Fruit fly (Drosophila melanogaster) whole organism, prepupa: ENCODE data around the gene Wbp2.

Experiments used
- Blimp-1 ChIP-seq: fragments of 200-800 bp; sonication (Bioruptor generic); optimal IDR thresholded peaks from 3 replicates; lab custom pipeline; 2017; ENCODE audit warnings: missing biosample characterization, missing genetic modification characterization, mild to moderate bottlenecking, moderate library complexity, missing genetic modification reagents
- CG10631 ChIP-seq: fragments of 200-800 bp; sonication (Bioruptor generic); optimal IDR thresholded peaks from 2 replicates; lab custom pipeline; 2016; ENCODE audit warnings: missing biosample characterization, missing genetic modification characterization
- CG10669 ChIP-seq: fragments of 200-800 bp; sonication (Bioruptor generic); optimal IDR thresholded peaks from 3 replicates; lab custom pipeline; 2018; ENCODE audit warnings: missing biosample characterization, mild to moderate bottlenecking, missing genetic modification characterization, moderate library complexity
- CG11762 ChIP-seq: fragments of 200-800 bp; sonication (Bioruptor generic); optimal IDR thresholded peaks from 3 replicates; lab custom pipeline; 2016; ENCODE audit warnings: missing biosample characterization, missing genetic modification characterization; ENCODE audit not compliant: insufficient read depth
- CG11902 ChIP-seq: fragments of 200-800 bp; sonication (Bioruptor generic); optimal IDR thresholded peaks from 3 replicates; lab custom pipeline; 2016; ENCODE audit warnings: missing biosample characterization, missing genetic modification characterization
- CG15336 ChIP-seq: fragments of 200-800 bp; sonication (Bioruptor generic); IDR thresholded peaks from 2 replicates; pipeline ENCODE4 v1.3.6; 2022; ENCODE audit warnings: missing biosample characterization, missing genetic modification characterization
- CG1621 ChIP-seq: fragments of 200-800 bp; sonication (Bioruptor generic); optimal IDR thresholded peaks from 3 replicates; lab custom pipeline; 2018; ENCODE audit warnings: missing biosample characterization, mild to moderate bottlenecking, missing genetic modification characterization
- CG3032 ChIP-seq: fragments of 200-800 bp; optimal IDR thresholded peaks from 2 replicates; lab custom pipeline; 2019; ENCODE audit warnings: missing biosample characterization, mild to moderate bottlenecking, missing genetic modification characterization, moderate library complexity
- CG31627 ChIP-seq: fragments of 200-800 bp; sonication (Bioruptor generic); optimal IDR thresholded peaks from 3 replicates; lab custom pipeline; 2016; ENCODE audit warnings: missing biosample characterization, missing genetic modification characterization
- CG4318 ChIP-seq: fragments of 200-800 bp; sonication (Bioruptor generic); optimal IDR thresholded peaks from 3 replicates; lab custom pipeline; 2017; ENCODE audit warnings: missing biosample characterization, mild to moderate bottlenecking, missing genetic modification characterization
- CG6163 ChIP-seq: fragments of 200-800 bp; sonication (Bioruptor generic); IDR thresholded peaks from 3 replicates; pipeline ENCODE4 v1.3.6; 2022; ENCODE audit warnings: missing biosample characterization, missing genetic modification characterization
- CG6808 ChIP-seq: fragments of 200-800 bp; sonication (Bioruptor generic); optimal IDR thresholded peaks from 3 replicates; lab custom pipeline; 2017; ENCODE audit warnings: missing biosample characterization, missing genetic modification characterization, mild to moderate bottlenecking, moderate library complexity, missing genetic modification reagents
- CG6854 ChIP-seq: fragments of 200-800 bp; sonication (Bioruptor generic); optimal IDR thresholded peaks from 2 replicates; lab custom pipeline; 2017; ENCODE audit warnings: missing biosample characterization, mild to moderate bottlenecking, missing genetic modification characterization
- CG8119 ChIP-seq: fragments of 200-800 bp; sonication (Bioruptor generic); IDR thresholded peaks from 3 replicates; pipeline ENCODE4 v1.3.6; 2022; ENCODE audit warnings: missing biosample characterization, missing genetic modification characterization
- CG8319 ChIP-seq: fragments of 200-800 bp; sonication (Bioruptor generic); optimal IDR thresholded peaks from 3 replicates; lab custom pipeline; 2016; ENCODE audit warnings: missing biosample characterization, missing genetic modification characterization
- Eip78C ChIP-seq: fragments of 200-800 bp; sonication (Bioruptor generic); peaks from one replicate; lab custom pipeline; 2016; ENCODE audit warnings: missing biosample characterization, missing genetic modification characterization
- Eip93F ChIP-seq: fragments of 200-800 bp; sonication (Bioruptor generic); optimal IDR thresholded peaks from 2 replicates; lab custom pipeline; 2016; ENCODE audit warnings: missing biosample characterization, mild to moderate bottlenecking, missing genetic modification characterization
- Ets21C ChIP-seq: fragments of 200-800 bp; sonication (Bioruptor generic); optimal IDR thresholded peaks from 3 replicates; lab custom pipeline; 2016; ENCODE audit warnings: missing biosample characterization, missing genetic modification characterization
- Gug ChIP-seq: fragments of 200-800 bp; sonication (Bioruptor generic); IDR thresholded peaks from 2 replicates; pipeline ENCODE4 v1.3.6; 2022; ENCODE audit warnings: missing biosample characterization, missing genetic modification characterization
- Hr39 ChIP-seq: fragments of 200-800 bp; sonication (Bioruptor generic); optimal IDR thresholded peaks from 2 replicates; lab custom pipeline; 2016; ENCODE audit warnings: missing biosample characterization, missing genetic modification characterization
- Hr4 ChIP-seq: fragments of 200-800 bp; sonication (Bioruptor generic); optimal IDR thresholded peaks from 3 replicates; lab custom pipeline; 2016; ENCODE audit warnings: missing biosample characterization, missing genetic modification characterization
- Met ChIP-seq: fragments of 200-800 bp; sonication (Bioruptor generic); optimal IDR thresholded peaks from 3 replicates; lab custom pipeline; 2016; ENCODE audit warnings: missing biosample characterization, missing genetic modification characterization
- Smox ChIP-seq: fragments of 200-800 bp; sonication (Bioruptor generic); optimal IDR thresholded peaks from 3 replicates; lab custom pipeline; 2016; ENCODE audit warnings: missing biosample characterization, missing genetic modification characterization
- Sox15 ChIP-seq: fragments of 200-800 bp; sonication (Bioruptor generic); optimal IDR thresholded peaks from 3 replicates; lab custom pipeline; 2016; ENCODE audit warnings: missing biosample characterization, missing genetic modification characterization
- acj6 ChIP-seq: fragments of 200-800 bp; sonication (Bioruptor generic); optimal IDR thresholded peaks from 3 replicates; lab custom pipeline; 2016; ENCODE audit warnings: missing biosample characterization, missing genetic modification characterization
- cyc ChIP-seq: fragments of 200-800 bp; sonication (Bioruptor generic); optimal IDR thresholded peaks from 3 replicates; lab custom pipeline; 2016; ENCODE audit warnings: missing biosample characterization, missing genetic modification characterization
- dac ChIP-seq: fragments of 200-800 bp; sonication (Bioruptor generic); optimal IDR thresholded peaks from 2 replicates; lab custom pipeline; 2017; ENCODE audit warnings: missing biosample characterization, mild to moderate bottlenecking, missing genetic modification characterization
- dsx ChIP-seq: fragments of 200-800 bp; optimal IDR thresholded peaks from 3 replicates; lab custom pipeline; 2019; ENCODE audit warnings: missing biosample characterization, mild to moderate bottlenecking, missing genetic modification characterization, moderate library complexity; ENCODE audit not compliant: poor library complexity, severe bottlenecking
- esn ChIP-seq: fragments of 200-800 bp; sonication (Bioruptor generic); optimal IDR thresholded peaks from 2 replicates; lab custom pipeline; 2016; ENCODE audit warnings: missing biosample characterization, mild to moderate bottlenecking, missing genetic modification characterization, moderate library complexity
- fd85E ChIP-seq: fragments of 200-800 bp; sonication (Bioruptor generic); optimal IDR thresholded peaks from 3 replicates; lab custom pipeline; 2016; ENCODE audit warnings: missing biosample characterization, missing genetic modification characterization
- lz ChIP-seq: fragments of 200-800 bp; sonication (Bioruptor generic); optimal IDR thresholded peaks from 3 replicates; lab custom pipeline; 2016; ENCODE audit warnings: missing biosample characterization, missing genetic modification characterization
- pdm3 ChIP-seq: fragments of 200-800 bp; sonication (Bioruptor generic); optimal IDR thresholded peaks from 3 replicates; lab custom pipeline; 2016; ENCODE audit warnings: missing biosample characterization, missing genetic modification characterization
- salr ChIP-seq, 2 experiments: fragments of 200-800 bp; sonication (Bioruptor generic); optimal IDR thresholded peaks; 3 replicates each; lab custom pipeline; 2016 to 2018; ENCODE audit warnings: missing biosample characterization in 2 of 2, missing genetic modification characterization in 2 of 2, mild to moderate bottlenecking in 1 of 2
- spab ChIP-seq: fragments of 200-800 bp; sonication (Bioruptor generic); optimal IDR thresholded peaks from 2 replicates; lab custom pipeline; 2017; ENCODE audit warnings: missing biosample characterization, mild to moderate bottlenecking, missing genetic modification characterization, missing genetic modification reagents
- ss ChIP-seq, 2 experiments: fragments of 200-800 bp; sonication (Bioruptor generic); optimal IDR thresholded peaks; 2 replicates in 1 of 2; 3 replicates in 1 of 2; lab custom pipeline; 2017 to 2018; ENCODE audit warnings: mild to moderate bottlenecking in 2 of 2, missing biosample characterization in 2 of 2, missing genetic modification characterization in 2 of 2, moderate library complexity in 1 of 2
- vri ChIP-seq: fragments of 200-800 bp; sonication (Bioruptor generic); optimal IDR thresholded peaks from 3 replicates; lab custom pipeline; 2016; ENCODE audit warnings: missing biosample characterization, mild to moderate bottlenecking, missing genetic modification characterization

Gene Wbp2

dm6 chr3L:12806290-12806743 lies 43.6 kb upstream of the Wbp2 start (continued):
- TF ChIP-seq esn, result peak; percentile 60
- peak; percentile 54 for TF ChIP-seq acj6 (GFP tag; lab: Kevin White, UChicago)
- TF ChIP-seq CG6854 (GFP tag; lab: Kevin White, UChicago), result no peak
- peak; percentile 33 for TF ChIP-seq cyc (GFP tag; lab: Kevin White, UChicago)
- TF ChIP-seq CG3032, result peak; percentile 60
- peak; percentile 51 for TF ChIP-seq fd85E (GFP tag; lab: Kevin White, UChicago)
- no peak for TF ChIP-seq spab (GFP tag; lab: Kevin White, UChicago)
- peak; percentile 25 for TF ChIP-seq CG31627 (GFP tag; lab: Kevin White, UChicago)

- TF ChIP-seq acj6 (GFP tag; lab: Kevin White, UChicago) (no peak), pdm3 (GFP tag; lab: Kevin White, UChicago) (no peak), Hr39 (GFP tag; lab: Kevin White, UChicago) (no peak), Blimp-1 (GFP tag; lab: Kevin White, UChicago) (no peak), CG1621 (tag; lab: Kevin White, UChicago) (no peak), CG10669 (GFP tag; lab: Kevin White, UChicago) (no peak), CG4318 (GFP tag; lab: Kevin White, UChicago) (no peak), vri (GFP tag; lab: Kevin White, UChicago) (no peak), CG8119 (no peak)
Measured at dm6 chr3L:12808421-12808820, 41.5 kb upstream of the Wbp2 start, which contains the start of gene CG32110. TSS of gene CG32110 (plus strand) at chr3L:12808721.

- peak; percentile 60 for TF ChIP-seq CG31627 (GFP tag; lab: Kevin White, UChicago)
- no peak for TF ChIP-seq CG6808 (GFP tag; lab: Kevin White, UChicago)
- TF ChIP-seq Smox (GFP tag; lab: Kevin White, UChicago), result no peak
- no peak for TF ChIP-seq fd85E (GFP tag; lab: Kevin White, UChicago)
- TF ChIP-seq Ets21C (GFP tag; lab: Kevin White, UChicago), result no peak
- no peak for TF ChIP-seq salr (GFP tag; optimal IDR thresholded peaks at IDR 0.05; lab: Kevin White, UChicago)
- no peak for TF ChIP-seq dsx (GFP tag; lab: Kevin White, UChicago)
- TF ChIP-seq CG4318 (GFP tag; lab: Kevin White, UChicago), result no peak
- no peak for TF ChIP-seq Eip93F (GFP tag; lab: Kevin White, UChicago)
- TF ChIP-seq Met (GFP tag; lab: Kevin White, UChicago), result no peak
- TF ChIP-seq dac (GFP tag; lab: Kevin White, UChicago), result no peak
- no peak for TF ChIP-seq CG6163 (GFP tag; lab: Robert Waterston, UW)
- TF ChIP-seq CG8319 (GFP tag; lab: Kevin White, UChicago), result no peak
- no peak for TF ChIP-seq Gug (GFP tag; lab: Robert Waterston, UW)
- peak; percentile 50 for TF ChIP-seq lz (GFP tag; lab: Kevin White, UChicago)
- peak; percentile 58 for TF ChIP-seq CG3032
- TF ChIP-seq CG1621 (tag; lab: Kevin White, UChicago), result no peak
- no peak for TF ChIP-seq CG10631 (GFP tag; lab: Kevin White, UChicago)
- no peak for TF ChIP-seq Eip78C (GFP tag; lab: Kevin White, UChicago)
- TF ChIP-seq CG15336 (GFP tag; lab: Robert Waterston, UW), result 0 out of 2 replicates have a peak, but pooled peaks have one; percentile 20
- TF ChIP-seq vri (GFP tag; lab: Kevin White, UChicago), result no peak
- no peak for TF ChIP-seq Blimp-1 (GFP tag; lab: Kevin White, UChicago)
- peak; percentile 39 for TF ChIP-seq Sox15
- peak; percentile 52 for TF ChIP-seq esn
- no peak for TF ChIP-seq Hr39 (GFP tag; lab: Kevin White, UChicago)
- no peak for TF ChIP-seq Hr4
- peak; percentile 28 for TF ChIP-seq CG11902 (GFP tag; lab: Kevin White, UChicago)
- peak; percentile 6 for TF ChIP-seq CG11762 (GFP tag; lab: Kevin White, UChicago)
- TF ChIP-seq ss (GFP tag; optimal IDR thresholded peaks at IDR 0.05; lab: Kevin White, UChicago), result no peak
Measured at dm6 chr3L:12813907-12814306, 36.1 kb upstream of the Wbp2 start, which contains the start of the genes Sf3a2 and CG42588. TSS of gene Sf3a2 (minus strand) at chr3L:12814019. TSS of gene CG42588 (plus strand) at chr3L:12814254.
